Worm (Caenorhabditis elegans): ENCODE data around the gene rec-8.

DNA sequence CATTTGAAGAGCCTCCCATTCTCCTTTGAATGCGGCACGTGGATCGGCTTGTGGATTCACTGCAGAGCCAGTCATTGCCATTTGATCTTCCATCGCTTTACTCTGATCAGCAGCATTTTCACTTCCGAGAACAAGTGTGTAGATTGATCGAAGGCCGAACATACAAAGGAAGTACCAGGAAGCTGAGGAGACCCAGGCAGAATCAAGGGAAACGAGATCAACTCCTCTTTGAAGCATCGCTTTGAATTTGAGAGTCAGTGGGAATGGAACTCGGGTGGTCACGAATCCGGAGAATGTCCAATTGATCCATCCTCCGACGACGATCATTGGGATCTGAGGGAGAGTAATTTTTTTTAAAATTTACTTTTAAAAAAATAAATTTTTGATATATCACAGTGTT lies 27.5 kb upstream of the rec-8 start:
- TF ChIP-seq sma-9 (GFP tag; optimal IDR thresholded peaks at IDR 0.05): no peak
- no peak for TF ChIP-seq sma-9 (tag; optimal IDR thresholded peaks at IDR 0.05)
- no peak for TF ChIP-seq skn-1 (tag; optimal IDR thresholded peaks at IDR 0.05)
- no peak for TF ChIP-seq R02D3.7 (tag; optimal IDR thresholded peaks at IDR 0.05)
- no peak for TF ChIP-seq fos-1 (tag; optimal IDR thresholded peaks at IDR 0.05)
- TF ChIP-seq nhr-77 (tag; optimal IDR thresholded peaks at IDR 0.05): no peak
- TF ChIP-seq gmeb-1 (tag; optimal IDR thresholded peaks at IDR 0.05): no peak
- TF ChIP-seq blmp-1 (tag; optimal IDR thresholded peaks at IDR 0.05; ENCODE audit: insufficient read depth): no peak
- TF ChIP-seq ama-1 (optimal IDR thresholded peaks at IDR 0.05): no peak
- no peak for TF ChIP-seq lsy-2 (tag; optimal IDR thresholded peaks at IDR 0.05)
- no peak for TF ChIP-seq F13H6.1 (tag; optimal IDR thresholded peaks at IDR 0.05)
- TF ChIP-seq zag-1 (tag; optimal IDR thresholded peaks at IDR 0.05): no peak
- no peak for TF ChIP-seq snpc-4 (tag; optimal IDR thresholded peaks at IDR 0.05)
- TF ChIP-seq ztf-11 (tag; optimal IDR thresholded peaks at IDR 0.05): no peak
- no peak for TF ChIP-seq alr-1 (tag; optimal IDR thresholded peaks at IDR 0.05)
